Fruit fly (Drosophila melanogaster) whole organism, embryonic: ENCODE results near the gene sun.
A peak's percentile ranks its signal among the peaks of the same experiment; 100 is the strongest.

ENCODE experiments used
- Ada2b ChIP-seq: fragments of 200-800 bp; sonication (Bioruptor generic); IDR thresholded peaks from 2 replicates; pipeline ENCODE4 v1.3.6; 2022; ENCODE audit warnings: missing biosample characterization, missing genetic modification characterization
- BEAF-32 ChIP-seq: fragments of 200-800 bp; sonication (Bioruptor generic); optimal IDR thresholded peaks from 3 replicates; lab custom pipeline; 2017; ENCODE audit warnings: missing biosample characterization, missing genetic modification characterization, mild to moderate bottlenecking, moderate library complexity, missing genetic modification reagents
- C15 ChIP-seq: fragments of 200-800 bp; sonication (Bioruptor generic); IDR thresholded peaks from 3 replicates; pipeline ENCODE4 v1.3.6; 2022; ENCODE audit warnings: missing biosample characterization, missing genetic modification characterization
- CG1024 ChIP-seq: fragments of 200-800 bp; sonication (Bioruptor generic); IDR thresholded peaks from 2 replicates; pipeline ENCODE4 v1.3.6; 2022; ENCODE audit warnings: missing biosample characterization, missing genetic modification characterization
- CG10274 ChIP-seq: fragments of 200-800 bp; sonication (Bioruptor generic); optimal IDR thresholded peaks from 3 replicates; lab custom pipeline; 2017; ENCODE audit warnings: missing biosample characterization, mild to moderate bottlenecking, missing genetic modification characterization
- CG11093 ChIP-seq: fragments of 200-800 bp; sonication (Bioruptor generic); IDR thresholded peaks from 3 replicates; pipeline ENCODE4 v1.3.6; 2022; ENCODE audit warnings: missing biosample characterization, missing genetic modification characterization
- CG12391 ChIP-seq: fragments of 200-800 bp; sonication (Bioruptor generic); optimal IDR thresholded peaks from 3 replicates; lab custom pipeline; 2018; ENCODE audit warnings: missing biosample characterization, mild to moderate bottlenecking, missing genetic modification characterization, moderate library complexity
- CG12659 ChIP-seq: fragments of 200-800 bp; sonication (Bioruptor generic); optimal IDR thresholded peaks from 3 replicates; lab custom pipeline; 2017; ENCODE audit warnings: mild to moderate bottlenecking, missing biosample characterization, missing genetic modification reagents, missing genetic modification characterization
- CG14667 ChIP-seq: fragments of 200-800 bp; sonication (Bioruptor generic); IDR thresholded peaks from 2 replicates; pipeline ENCODE4 v1.3.6; 2022; ENCODE audit warnings: missing biosample characterization, missing genetic modification characterization
- CG14860 ChIP-seq: fragments of 200-800 bp; sonication (Bioruptor generic); IDR thresholded peaks from 3 replicates; pipeline ENCODE4 v1.3.6; 2022; ENCODE audit warnings: missing biosample characterization, missing genetic modification characterization; ENCODE audit not compliant: partially characterized antibody
- CG15269 ChIP-seq: fragments of 200-800 bp; sonication (Bioruptor generic); optimal IDR thresholded peaks from 2 replicates; lab custom pipeline; 2018; ENCODE audit warnings: missing biosample characterization, mild to moderate bottlenecking, missing genetic modification characterization, moderate library complexity
- CG15601 ChIP-seq: fragments of 200-800 bp; sonication (Bioruptor generic); optimal IDR thresholded peaks from 3 replicates; lab custom pipeline; 2019; ENCODE audit warnings: missing biosample characterization, mild to moderate bottlenecking, missing genetic modification characterization, moderate library complexity
- CG17359 ChIP-seq: fragments of 200-800 bp; sonication (Bioruptor generic); optimal IDR thresholded peaks from 3 replicates; lab custom pipeline; 2018; ENCODE audit warnings: missing biosample characterization, mild to moderate bottlenecking, missing genetic modification characterization, moderate library complexity
- CG17612 ChIP-seq: fragments of 200-800 bp; sonication (Bioruptor generic); IDR thresholded peaks from 2 replicates; pipeline ENCODE4 v1.3.6; 2022; ENCODE audit warnings: missing biosample characterization, missing genetic modification characterization
- CG17829 ChIP-seq: fragments of 200-800 bp; optimal IDR thresholded peaks from 2 replicates; lab custom pipeline; 2019; ENCODE audit warnings: missing biosample characterization, mild to moderate bottlenecking, missing genetic modification characterization, moderate library complexity
- CG18262 ChIP-seq: fragments of 200-800 bp; optimal IDR thresholded peaks from 3 replicates; lab custom pipeline; 2019; ENCODE audit warnings: missing biosample characterization, mild to moderate bottlenecking, missing genetic modification characterization, moderate library complexity
- CG2129 ChIP-seq: fragments of 200-800 bp; sonication (Bioruptor generic); IDR thresholded peaks from 2 replicates; pipeline ENCODE4 v1.3.6; 2022; ENCODE audit warnings: missing biosample characterization, missing genetic modification characterization; ENCODE audit not compliant: partially characterized antibody
- CG31388 ChIP-seq: fragments of 200-800 bp; sonication (Bioruptor generic); optimal IDR thresholded peaks from 2 replicates; lab custom pipeline; 2016; ENCODE audit warnings: missing biosample characterization, missing genetic modification characterization
- CG31441 ChIP-seq: fragments of 200-800 bp; sonication (Bioruptor generic); IDR thresholded peaks from 2 replicates; pipeline ENCODE4 v1.3.6; 2022; ENCODE audit warnings: missing biosample characterization, missing genetic modification characterization
- CG4820 ChIP-seq: fragments of 200-800 bp; sonication (Bioruptor generic); optimal IDR thresholded peaks from 3 replicates; lab custom pipeline; 2016; ENCODE audit warnings: missing biosample characterization, missing genetic modification characterization
- CG4854 ChIP-seq: fragments of 200-800 bp; sonication (Bioruptor generic); optimal IDR thresholded peaks from 2 replicates; lab custom pipeline; 2016; ENCODE audit warnings: missing biosample characterization, missing genetic modification characterization, inconsistent platforms
- CG6254 ChIP-seq: fragments of 200-800 bp; sonication (Bioruptor generic); optimal IDR thresholded peaks from 3 replicates; lab custom pipeline; 2017; ENCODE audit warnings: mild to moderate bottlenecking, missing biosample characterization, missing genetic modification reagents, missing genetic modification characterization
- CG7357 ChIP-seq: fragments of 200-800 bp; sonication (Bioruptor generic); IDR thresholded peaks from 3 replicates; pipeline ENCODE4 v1.3.6; 2022; ENCODE audit warnings: missing biosample characterization, missing genetic modification characterization
- Chrac-16 ChIP-seq: fragments of 200-800 bp; sonication (Bioruptor generic); optimal IDR thresholded peaks from 3 replicates; lab custom pipeline; 2016; ENCODE audit warnings: missing biosample characterization, missing genetic modification characterization
- CrebB ChIP-seq: fragments of 200-800 bp; sonication (Bioruptor generic); optimal IDR thresholded peaks from 3 replicates; lab custom pipeline; 2018; ENCODE audit warnings: missing biosample characterization, mild to moderate bottlenecking, missing genetic modification characterization
- Dip2 ChIP-seq: fragments of 200-800 bp; sonication (Bioruptor generic); IDR thresholded peaks from 2 replicates; pipeline ENCODE4 v1.3.6; 2022; ENCODE audit warnings: missing biosample characterization, missing genetic modification characterization
- Gsc ChIP-seq: fragments of 200-800 bp; sonication (Bioruptor generic); IDR thresholded peaks from 2 replicates; pipeline ENCODE4 v1.3.6; 2022; ENCODE audit warnings: missing biosample characterization, missing genetic modification characterization
- H2.0 ChIP-seq: fragments of 200-800 bp; sonication (Bioruptor generic); IDR thresholded peaks from 2 replicates; pipeline ENCODE4 v1.3.6; 2022; ENCODE audit warnings: missing biosample characterization, missing genetic modification characterization
- HLH54F ChIP-seq: fragments of 200-800 bp; sonication (Bioruptor generic); optimal IDR thresholded peaks from 3 replicates; lab custom pipeline; 2016; ENCODE audit warnings: missing biosample characterization, missing genetic modification characterization
- Sry-δ ChIP-seq: fragments of 200-800 bp; sonication (Bioruptor generic); optimal IDR thresholded peaks from 2 replicates; lab custom pipeline; 2016; ENCODE audit warnings: missing biosample characterization, missing genetic modification characterization
- corto ChIP-seq: fragments of 200-800 bp; sonication (Bioruptor generic); optimal IDR thresholded peaks from 2 replicates; lab custom pipeline; 2016; ENCODE audit warnings: missing biosample characterization, mild to moderate bottlenecking, missing genetic modification characterization, moderate library complexity
- dmrt11E ChIP-seq: fragments of 200-800 bp; sonication (Bioruptor generic); optimal IDR thresholded peaks from 3 replicates; lab custom pipeline; 2018; ENCODE audit warnings: missing biosample characterization, mild to moderate bottlenecking, missing genetic modification characterization, moderate library complexity
- fd96Cb ChIP-seq: fragments of 200-800 bp; sonication (Bioruptor generic); optimal IDR thresholded peaks from 2 replicates; lab custom pipeline; 2018; ENCODE audit warnings: missing biosample characterization, mild to moderate bottlenecking, missing genetic modification characterization, moderate library complexity
- fru ChIP-seq: fragments of >200 bp; optimal IDR thresholded peaks from 2 replicates; lab custom pipeline; 2017
- gem ChIP-seq: fragments of 200-800 bp; sonication (Bioruptor generic); optimal IDR thresholded peaks from 2 replicates; lab custom pipeline; 2019; ENCODE audit warnings: missing biosample characterization, mild to moderate bottlenecking, missing genetic modification characterization, moderate library complexity
- gt ChIP-seq: fragments of 200-800 bp; sonication (Bioruptor generic); IDR thresholded peaks from 2 replicates; pipeline ENCODE4 v1.3.6; 2022; ENCODE audit warnings: missing biosample characterization, missing genetic modification characterization
- ind ChIP-seq: fragments of 200-800 bp; sonication (Bioruptor generic); optimal IDR thresholded peaks from 3 replicates; lab custom pipeline; 2016; ENCODE audit warnings: missing biosample characterization, missing genetic modification characterization
- jigr1 ChIP-seq: fragments of 200-800 bp; sonication (Bioruptor generic); IDR thresholded peaks from 3 replicates; pipeline ENCODE4 v1.3.6; 2022; ENCODE audit warnings: missing biosample characterization, missing genetic modification characterization
- lab ChIP-seq: fragments of 200-800 bp; sonication (Bioruptor generic); optimal IDR thresholded peaks from 3 replicates; lab custom pipeline; 2017; ENCODE audit warnings: missing biosample characterization, missing genetic modification characterization, mild to moderate bottlenecking, moderate library complexity, missing genetic modification reagents
- lbe ChIP-seq: fragments of 200-800 bp; sonication (Bioruptor generic); optimal IDR thresholded peaks from 2 replicates; lab custom pipeline; 2016; ENCODE audit warnings: missing biosample characterization, mild to moderate bottlenecking, missing genetic modification characterization
- nerfin-1 ChIP-seq: fragments of 200-800 bp; sonication (Bioruptor generic); optimal IDR thresholded peaks from 3 replicates; lab custom pipeline; 2019; ENCODE audit warnings: missing biosample characterization, mild to moderate bottlenecking, missing genetic modification characterization, moderate library complexity
- p53 ChIP-seq: fragments of 200-800 bp; sonication (Bioruptor generic); optimal IDR thresholded peaks from 2 replicates; lab custom pipeline; 2016; ENCODE audit warnings: missing biosample characterization, missing genetic modification characterization
- pum ChIP-seq: fragments of 200-800 bp; sonication (Bioruptor generic); optimal IDR thresholded peaks from 2 replicates; lab custom pipeline; 2016; ENCODE audit warnings: missing biosample characterization, missing genetic modification characterization
- ranshi ChIP-seq: fragments of 200-800 bp; sonication (Bioruptor generic); IDR thresholded peaks from 2 replicates; pipeline ENCODE4 v1.3.6; 2022; ENCODE audit warnings: missing biosample characterization, missing genetic modification characterization
- schlank ChIP-seq: fragments of 200-800 bp; sonication (Bioruptor generic); optimal IDR thresholded peaks from 2 replicates; lab custom pipeline; 2018; ENCODE audit warnings: missing biosample characterization, mild to moderate bottlenecking, missing genetic modification characterization
- scrt ChIP-seq: fragments of 200-800 bp; sonication (Bioruptor generic); optimal IDR thresholded peaks from 2 replicates; lab custom pipeline; 2018; ENCODE audit warnings: missing biosample characterization, mild to moderate bottlenecking, missing genetic modification characterization, moderate library complexity
- tin ChIP-seq: fragments of 200-800 bp; sonication (Bioruptor generic); optimal IDR thresholded peaks from 3 replicates; lab custom pipeline; 2016; ENCODE audit warnings: missing biosample characterization, missing genetic modification characterization
- trem ChIP-seq: fragments of 200-800 bp; optimal IDR thresholded peaks from 3 replicates; lab custom pipeline; 2019; ENCODE audit warnings: missing biosample characterization, mild to moderate bottlenecking, missing genetic modification characterization, moderate library complexity
- twi ChIP-seq: fragments of 200-800 bp; optimal IDR thresholded peaks from 2 replicates; lab custom pipeline; 2019; ENCODE audit warnings: missing biosample characterization, mild to moderate bottlenecking, missing genetic modification characterization, moderate library complexity
- vfl ChIP-seq: fragments of 200-800 bp; sonication (Bioruptor generic); optimal IDR thresholded peaks from 2 replicates; lab custom pipeline; 2016; ENCODE audit warnings: missing biosample characterization, missing genetic modification characterization

The sun gene

dm6 chrX:15889780-15890608 lies 40.9 kb upstream of the sun start, which contains the start of the genes MSBP and CG15916 (continued):
- no peak for TF ChIP-seq lbe (GFP tag; lab: Kevin White, UChicago)
- TF ChIP-seq Chrac-16 (GFP tag; lab: Kevin White, UChicago): peak; percentile 26
- TF ChIP-seq CG4854 (GFP tag; lab: Kevin White, UChicago): no peak
- TF ChIP-seq CG6254 (GFP tag; lab: Kevin White, UChicago): no peak
- TF ChIP-seq tin: peak; percentile 22
- no peak for TF ChIP-seq CG2129 (GFP tag; lab: Robert Waterston, UW)
- TF ChIP-seq CG17829 (tag; lab: Kevin White, UChicago): peak; percentile 41
- TF ChIP-seq CG7357 (GFP tag; lab: Robert Waterston, UW): peak; percentile 92
- TF ChIP-seq CG17359 (tag; lab: Kevin White, UChicago): no peak
- TF ChIP-seq trem (tag; lab: Kevin White, UChicago): no peak
- peak; percentile 43 for TF ChIP-seq fd96Cb (tag; lab: Kevin White, UChicago)
- TF ChIP-seq HLH54F (GFP tag; lab: Kevin White, UChicago): no peak
- TF ChIP-seq gem: peak; percentile 62
- TF ChIP-seq CG11093 (GFP tag; lab: Robert Waterston, UW): 0 out of 3 replicates have a peak, but pooled peaks have one; percentile 42
- no peak for TF ChIP-seq CG31388 (GFP tag; lab: Kevin White, UChicago)
- TF ChIP-seq corto (GFP tag; lab: Kevin White, UChicago): no peak
- TF ChIP-seq CG17612 (GFP tag; lab: Robert Waterston, UW): no peak
- TF ChIP-seq CG4820 (GFP tag; lab: Kevin White, UChicago): no peak
- no peak for TF ChIP-seq jigr1
- TF ChIP-seq ranshi (GFP tag; lab: Robert Waterston, UW): no peak
- TF ChIP-seq dmrt11E (tag; lab: Kevin White, UChicago): peak; percentile 50
- TF ChIP-seq nerfin-1 (tag; lab: Kevin White, UChicago): no peak
- TF ChIP-seq Ada2b (GFP tag; lab: Robert Waterston, UW): no peak
- peak; percentile 12 for TF ChIP-seq CG15601 (tag; lab: Kevin White, UChicago)
- TF ChIP-seq CG12659: peak; percentile 46
- no peak for TF ChIP-seq CG10274
- TF ChIP-seq p53 (GFP tag; lab: Kevin White, UChicago): no peak
- TF ChIP-seq schlank (tag; lab: Kevin White, UChicago): no peak
- peak; percentile 68 for TF ChIP-seq Sry-δ (GFP tag; lab: Kevin White, UChicago)
- TF ChIP-seq CrebB (tag; lab: Kevin White, UChicago): no peak
- no peak for TF ChIP-seq lab
- TF ChIP-seq scrt (GFP tag; lab: Kevin White, UChicago): no peak
- TF ChIP-seq CG14667 (GFP tag; lab: Robert Waterston, UW): no peak
- TF ChIP-seq H2.0 (GFP tag; lab: Robert Waterston, UW): no peak
- no peak for TF ChIP-seq vfl (GFP tag; lab: Kevin White, UChicago)
- TF ChIP-seq CG14860: 0 out of 3 replicates have a peak, but pooled peaks have one; percentile 29
- no peak for TF ChIP-seq Dip2
- peak; percentile 48 for TF ChIP-seq CG18262 (tag; lab: Kevin White, UChicago)
- TF ChIP-seq BEAF-32 (GFP tag; lab: Kevin White, UChicago): peak; percentile 72
- no peak for TF ChIP-seq fru
- TF ChIP-seq ind (GFP tag; lab: Kevin White, UChicago): peak; percentile 38
- peak; percentile 14 for TF ChIP-seq twi (tag; lab: Kevin White, UChicago)
- no peak for TF ChIP-seq Gsc (GFP tag; lab: Robert Waterston, UW)
- peak; percentile 15 for TF ChIP-seq CG15269
- TF ChIP-seq C15 (GFP tag; lab: Robert Waterston, UW): no peak
- peak; percentile 66 for TF ChIP-seq CG1024 (GFP tag; lab: Robert Waterston, UW)
- TF ChIP-seq CG31441 (GFP tag; lab: Robert Waterston, UW): peak; percentile 59; the same call in 1 of the 2 replicates
- peak; percentile 59 for TF ChIP-seq CG12391 (tag; lab: Kevin White, UChicago)
- no peak for TF ChIP-seq pum (GFP tag; lab: Kevin White, UChicago)
- TF ChIP-seq gt (GFP tag; lab: Robert Waterston, UW): no peak
